Worm (Caenorhabditis elegans) whole organism, late embryonic: ENCODE data around the gene Y47D7A.9.

Source experiments
- C08G9.2 ChIP-seq: sonication (generic microtip); optimal IDR thresholded peaks from 2 replicates; lab custom pipeline; 2016; ENCODE audit warnings: mild to moderate bottlenecking, missing genetic modification characterization, moderate library complexity, missing compliant biosample characterization
- K02D7.2 ChIP-seq: sonication (generic microtip); optimal IDR thresholded peaks from 2 replicates; lab custom pipeline; 2017; ENCODE audit warnings: mild to moderate bottlenecking, missing genetic modification characterization, missing compliant biosample characterization
- Y22D7AL.16 ChIP-seq: sonication (generic microtip); optimal IDR thresholded peaks from 2 replicates; lab custom pipeline; 2016; ENCODE audit warnings: missing genetic modification characterization, missing compliant biosample characterization
- ama-1 ChIP-seq: fragments of 150-350 bp; optimal IDR thresholded peaks from 2 replicates; lab custom pipeline; 2014
- ceh-14 ChIP-seq: sonication (generic microtip); optimal IDR thresholded peaks from 2 replicates; lab custom pipeline; 2016; ENCODE audit warnings: missing genotype, missing genetic modification characterization, missing compliant biosample characterization
- ceh-2 ChIP-seq: sonication (generic microtip); optimal IDR thresholded peaks from 2 replicates; lab custom pipeline; 2016; ENCODE audit warnings: missing genotype, missing genetic modification characterization, missing compliant biosample characterization
- ceh-22 ChIP-seq: sonication (generic microtip); optimal IDR thresholded peaks from 2 replicates; lab custom pipeline; 2017; ENCODE audit warnings: missing biosample characterization, missing genetic modification characterization
- ceh-31 ChIP-seq: sonication (generic microtip); optimal IDR thresholded peaks from 2 replicates; lab custom pipeline; 2016; ENCODE audit warnings: missing genetic modification characterization, missing compliant biosample characterization
- ceh-34 ChIP-seq: sonication (generic microtip); optimal IDR thresholded peaks from 2 replicates; lab custom pipeline; 2016; ENCODE audit warnings: mild to moderate bottlenecking, missing genetic modification characterization, missing compliant biosample characterization
- ceh-45 ChIP-seq: fragments of 200-800 bp; sonication (Bioruptor generic); IDR thresholded peaks from 2 replicates; pipeline ENCODE4 v1.3.6; 2022; ENCODE audit warnings: missing genetic modification reagents, missing genetic modification characterization, missing compliant biosample characterization
- ceh-48 ChIP-seq: sonication (generic microtip); optimal IDR thresholded peaks from 2 replicates; lab custom pipeline; 2016; ENCODE audit warnings: missing genetic modification characterization, inconsistent platforms, missing compliant biosample characterization
- ceh-9 ChIP-seq: sonication (generic microtip); optimal IDR thresholded peaks from 2 replicates; lab custom pipeline; 2016; ENCODE audit warnings: mild to moderate bottlenecking, missing genetic modification characterization, inconsistent platforms, missing compliant biosample characterization
- che-1 ChIP-seq: sonication (generic microtip); optimal IDR thresholded peaks from 2 replicates; lab custom pipeline; 2016; ENCODE audit warnings: mild to moderate bottlenecking, missing genetic modification characterization, missing compliant biosample characterization
- dmd-4 ChIP-seq: sonication (generic microtip); optimal IDR thresholded peaks from 2 replicates; lab custom pipeline; 2016; ENCODE audit warnings: borderline replicate concordance, missing genetic modification characterization, missing compliant biosample characterization
- dve-1 ChIP-seq: sonication (generic microtip); optimal IDR thresholded peaks from 2 replicates; lab custom pipeline; 2017; ENCODE audit warnings: antibody characterized with exemption, mild to moderate bottlenecking, missing genetic modification characterization, missing compliant biosample characterization
- elt-2 ChIP-seq: sonication (generic microtip); optimal IDR thresholded peaks from 2 replicates; lab custom pipeline; 2016; ENCODE audit warnings: missing genetic modification reagents, missing genetic modification characterization, missing compliant biosample characterization
- eyg-1 ChIP-seq: sonication (generic microtip); optimal IDR thresholded peaks from 2 replicates; lab custom pipeline; 2016; ENCODE audit warnings: missing genotype, missing genetic modification characterization, missing compliant biosample characterization
- fax-1 ChIP-seq: sonication (generic microtip); optimal IDR thresholded peaks from 2 replicates; lab custom pipeline; 2016; ENCODE audit warnings: missing genotype, missing genetic modification characterization, missing compliant biosample characterization
- fkh-10 ChIP-seq: fragments of 150-350 bp; optimal IDR thresholded peaks from 2 replicates; lab custom pipeline; 2014; ENCODE audit warnings: missing biosample characterization, missing genetic modification reagents, missing genetic modification characterization
- gmeb-2 ChIP-seq: sonication (generic microtip); optimal IDR thresholded peaks from 2 replicates; lab custom pipeline; 2016; ENCODE audit warnings: missing genetic modification characterization, inconsistent platforms, missing compliant biosample characterization
- hlh-13 ChIP-seq: fragments of 200-800 bp; sonication (Bioruptor generic); optimal IDR thresholded peaks from 2 replicates; lab custom pipeline; 2018; ENCODE audit warnings: mild to moderate bottlenecking, missing genetic modification characterization, missing compliant biosample characterization
- hlh-15 ChIP-seq: sonication (generic microtip); optimal IDR thresholded peaks from 2 replicates; lab custom pipeline; 2016; ENCODE audit warnings: missing genetic modification characterization, missing compliant biosample characterization
- hlh-30 ChIP-seq: sonication (generic microtip); optimal IDR thresholded peaks from 2 replicates; lab custom pipeline; 2017; ENCODE audit warnings: antibody characterized with exemption, missing genetic modification characterization, missing compliant biosample characterization; ENCODE audit not compliant: insufficient read depth
- hlh-6 ChIP-seq: sonication (generic microtip); optimal IDR thresholded peaks from 2 replicates; lab custom pipeline; 2016; ENCODE audit warnings: missing genotype, missing genetic modification characterization, missing compliant biosample characterization
- hlh-8 ChIP-seq: sonication (generic microtip); optimal IDR thresholded peaks from 2 replicates; lab custom pipeline; 2016; ENCODE audit warnings: missing genotype, missing genetic modification characterization, missing compliant biosample characterization
- lin-11 ChIP-seq: fragments of 200-800 bp; sonication (Bioruptor generic); optimal IDR thresholded peaks from 2 replicates; lab custom pipeline; 2018; ENCODE audit warnings: mild to moderate bottlenecking, missing genetic modification characterization, missing compliant biosample characterization
- nfya-1 ChIP-seq: sonication (generic microtip); optimal IDR thresholded peaks from 2 replicates; lab custom pipeline; 2017; ENCODE audit warnings: missing genetic modification characterization, mild to moderate bottlenecking, missing compliant biosample characterization, antibody characterized with exemption, moderate library complexity
- nhr-11 ChIP-seq: fragments of 150-350 bp; optimal IDR thresholded peaks from 2 replicates; lab custom pipeline; 2014; ENCODE audit warnings: missing biosample characterization, missing genetic modification characterization
- nhr-232 ChIP-seq: sonication (generic microtip); optimal IDR thresholded peaks from 2 replicates; lab custom pipeline; 2016; ENCODE audit warnings: missing genetic modification characterization, missing compliant biosample characterization
- odd-2 ChIP-seq: sonication (generic microtip); optimal IDR thresholded peaks from 2 replicates; lab custom pipeline; 2017; ENCODE audit warnings: antibody characterized with exemption, mild to moderate bottlenecking, missing genetic modification characterization, missing compliant biosample characterization
- pat-9 ChIP-seq: fragments of 200-800 bp; sonication (Bioruptor generic); optimal IDR thresholded peaks from 2 replicates; lab custom pipeline; 2018; ENCODE audit warnings: mild to moderate bottlenecking, missing genetic modification characterization, moderate library complexity, missing compliant biosample characterization
- pha-4 ChIP-seq: fragments of 150-350 bp; optimal IDR thresholded peaks from 2 replicates; lab custom pipeline; 2018; ENCODE audit warnings: missing biosample characterization, missing genetic modification reagents, missing genetic modification characterization
- ref-2 ChIP-seq: sonication (generic microtip); optimal IDR thresholded peaks from 2 replicates; lab custom pipeline; 2016; ENCODE audit warnings: missing genetic modification characterization, missing compliant biosample characterization
- sdc-2 ChIP-seq: sonication (generic microtip); optimal IDR thresholded peaks from 2 replicates; lab custom pipeline; 2016; ENCODE audit warnings: missing genotype, missing genetic modification characterization, missing compliant biosample characterization
- sox-2 ChIP-seq: fragments of 200-800 bp; sonication (Bioruptor generic); IDR thresholded peaks from 2 replicates; pipeline ENCODE4 v1.3.6; 2022; ENCODE audit warnings: missing genetic modification reagents, missing genetic modification characterization, missing compliant biosample characterization
- syd-9 ChIP-seq: sonication (generic microtip); optimal IDR thresholded peaks from 2 replicates; lab custom pipeline; 2016; ENCODE audit warnings: mild to moderate bottlenecking, missing genetic modification characterization, moderate library complexity, missing compliant biosample characterization
- tbx-2 ChIP-seq: sonication (generic microtip); optimal IDR thresholded peaks from 2 replicates; lab custom pipeline; 2016; ENCODE audit warnings: missing genetic modification characterization, missing compliant biosample characterization
- ttx-3 ChIP-seq: sonication (generic microtip); optimal IDR thresholded peaks from 2 replicates; lab custom pipeline; 2016; ENCODE audit warnings: missing genetic modification reagents, missing genetic modification characterization, missing compliant biosample characterization
- unc-42 ChIP-seq: sonication (generic microtip); optimal IDR thresholded peaks from 2 replicates; lab custom pipeline; 2016; ENCODE audit warnings: missing genotype, missing genetic modification characterization, missing compliant biosample characterization
- unc-55 ChIP-seq: sonication (generic microtip); optimal IDR thresholded peaks from 2 replicates; lab custom pipeline; 2017; ENCODE audit warnings: missing biosample characterization, missing genetic modification reagents, missing genetic modification characterization
- unc-86 ChIP-seq: sonication (generic microtip); optimal IDR thresholded peaks from 2 replicates; lab custom pipeline; 2016; ENCODE audit warnings: missing genetic modification characterization, missing compliant biosample characterization
- zip-5 ChIP-seq: sonication (generic microtip); optimal IDR thresholded peaks from 2 replicates; lab custom pipeline; 2016; ENCODE audit warnings: missing genetic modification characterization, missing compliant biosample characterization
- ztf-16 ChIP-seq: sonication (generic microtip); optimal IDR thresholded peaks from 2 replicates; lab custom pipeline; 2017; ENCODE audit warnings: missing genetic modification characterization, missing compliant biosample characterization

Gene Y47D7A.9

ce11 chrV:4423860-4424401, at the start of gene Y47D7A.9, which contains the start of gene Y47D7A.19:
Gene Y47D7A.9 (minus strand): TSS chrV:4423960.
Gene Y47D7A.19 (plus strand): TSS chrV:4424351.
- TF ChIP-seq ttx-3 (tag; lab: Kevin White, UChicago) (no peak), ceh-22 (tag; lab: Kevin White, UChicago) (no peak), sdc-2 (tag; lab: Kevin White, UChicago) (no peak), ceh-9 (tag; lab: Kevin White, UChicago) (no peak), sox-2 (GFP tag; lab: Robert Waterston, UW) (no peak), ceh-14 (no peak), che-1 (no peak), pat-9 (tag; lab: Kevin White, UChicago) (no peak), ceh-48 (tag; lab: Kevin White, UChicago) (no peak), tbx-2 (tag; lab: Kevin White, UChicago) (no peak), dmd-4 (tag; lab: Kevin White, UChicago) (no peak), nhr-232 (tag; lab: Kevin White, UChicago) (no peak), Y22D7AL.16 (tag; lab: Kevin White, UChicago) (no peak), zip-5 (tag; lab: Kevin White, UChicago) (no peak), C08G9.2 (no peak), hlh-6 (tag; lab: Kevin White, UChicago) (no peak), gmeb-2 (tag; lab: Kevin White, UChicago) (no peak), hlh-8 (tag; lab: Kevin White, UChicago) (no peak)

ce11 chrV:4471065-4471464, 47.3 kb upstream of the Y47D7A.9 start, which contains the start of gene T08H10.3:
Gene T08H10.3 (plus strand): TSS chrV:4471365.
- TF ChIP-seq fax-1 (tag; lab: Kevin White, UChicago) = no peak

- TF ChIP-seq hlh-6 (tag; lab: Kevin White, UChicago) (no peak), nfya-1 (tag; lab: Kevin White, UChicago) (no peak), nhr-11 (tag; lab: Kevin White, UChicago) (no peak), K02D7.2 (tag; lab: Kevin White, UChicago) (no peak), lin-11 (tag; lab: Kevin White, UChicago) (no peak), nhr-232 (tag; lab: Kevin White, UChicago) (no peak), pha-4 (tag; lab: Kevin White, UChicago) (no peak), hlh-30 (tag; lab: Kevin White, UChicago) (no peak)
- TF ChIP-seq, all 69 proteins: peak for 0
Observed at ce11 chrV:4454634-4455033, 30.9 kb upstream of the Y47D7A.9 start, which contains the start of gene gnrr-5. Gene gnrr-5 (minus strand): TSS chrV:4454734.

ce11 chrV:4450523-4451089, 26.8 kb upstream of the Y47D7A.9 start, which contains the start of gene rft-2:
Gene rft-2 (minus strand): TSS chrV:4450563.
- TF ChIP-seq ceh-31 (tag; lab: Kevin White, UChicago) (no peak), unc-55 (no peak), eyg-1 (tag; lab: Kevin White, UChicago) (no peak), ztf-16 (no peak), ceh-34 (tag; lab: Kevin White, UChicago) (peak; percentile 22), ceh-2 (tag; lab: Kevin White, UChicago) (peak; percentile 2), lin-11 (tag; lab: Kevin White, UChicago) (no peak), ama-1 (lab: Kevin White, UChicago) (no peak), nfya-1 (tag; lab: Kevin White, UChicago) (peak; percentile 15), sdc-2 (tag; lab: Kevin White, UChicago) (no peak), ceh-45 (GFP tag; lab: Robert Waterston, UW) (no peak), ref-2 (no peak), elt-2 (tag; lab: Kevin White, UChicago) (peak; percentile 70), hlh-13 (GFP tag; lab: Kevin White, UChicago) (no peak), fax-1 (tag; lab: Kevin White, UChicago) (no peak), K02D7.2 (tag; lab: Kevin White, UChicago) (no peak), gmeb-2 (tag; lab: Kevin White, UChicago) (no peak), fkh-10 (GFP tag; lab: Kevin White, UChicago) (no peak), Y22D7AL.16 (tag; lab: Kevin White, UChicago) (no peak), unc-42 (peak; percentile 90), hlh-15 (tag; lab: Kevin White, UChicago) (no peak), odd-2 (tag; lab: Kevin White, UChicago) (no peak), ceh-22 (tag; lab: Kevin White, UChicago) (no peak), syd-9 (tag; lab: Kevin White, UChicago) (no peak), dve-1 (tag; lab: Kevin White, UChicago) (no peak), hlh-8 (tag; lab: Kevin White, UChicago) (no peak), unc-86 (no peak)
